Fruit fly (Drosophila melanogaster) whole organism, wandering third instar larva: ENCODE results near the gene ACXE.
A peak's percentile ranks its signal among the peaks of the same experiment; 100 is the strongest.

Experiments used
- Abd-B ChIP-seq: fragments of >200 bp; optimal IDR thresholded peaks from 2 replicates; lab custom pipeline; 2017; ENCODE audit warnings: missing biosample characterization, missing genetic modification characterization
- CG32264 ChIP-seq: fragments of 200-800 bp; sonication (Bioruptor generic); optimal IDR thresholded peaks from 2 replicates; lab custom pipeline; 2016; ENCODE audit warnings: missing biosample characterization, missing genetic modification characterization
- CG9705 ChIP-seq: fragments of 200-800 bp; sonication (Bioruptor generic); optimal IDR thresholded peaks from 2 replicates; lab custom pipeline; 2018; ENCODE audit warnings: missing biosample characterization, mild to moderate bottlenecking, missing genetic modification characterization
- CrebA ChIP-seq: fragments of 200-800 bp; sonication (Bioruptor generic); optimal IDR thresholded peaks from 2 replicates; lab custom pipeline; 2016; ENCODE audit warnings: missing biosample characterization, mild to moderate bottlenecking, missing genetic modification characterization, borderline replicate concordance
- Dfd ChIP-seq: fragments of >200 bp; optimal IDR thresholded peaks from 2 replicates; lab custom pipeline; 2017; ENCODE audit warnings: missing biosample characterization, missing genetic modification characterization
- Dif ChIP-seq: fragments of 200-275, 200-300 bp; sonication (Bioruptor generic); optimal IDR thresholded peaks from 2 replicates; lab custom pipeline; 2018; ENCODE audit warnings: missing biosample characterization, missing genetic modification characterization; ENCODE audit not compliant: partially characterized antibody
- GATAd ChIP-seq: sonication (Bioruptor generic); optimal IDR thresholded peaks from 2 replicates; lab custom pipeline; 2016; ENCODE audit warnings: missing biosample characterization, missing genetic modification characterization
- HLH106 ChIP-seq: fragments of 200-800 bp; optimal IDR thresholded peaks from 3 replicates; lab custom pipeline; 2019; ENCODE audit warnings: missing biosample characterization, mild to moderate bottlenecking, missing genetic modification characterization, moderate library complexity
- Hnf4 ChIP-seq: fragments of 200-800 bp; sonication (Bioruptor generic); optimal IDR thresholded peaks from 2 replicates; lab custom pipeline; 2016; ENCODE audit warnings: missing biosample characterization, mild to moderate bottlenecking, missing genetic modification characterization
- Hr78 ChIP-seq: fragments of >200 bp; optimal IDR thresholded peaks from 2 replicates; lab custom pipeline; 2017; ENCODE audit warnings: missing biosample characterization, missing genetic modification characterization
- Jra ChIP-seq: sonication (Bioruptor generic); optimal IDR thresholded peaks from 2 replicates; lab custom pipeline; 2016; ENCODE audit warnings: missing biosample characterization, missing genetic modification characterization
- Mio ChIP-seq: sonication (Bioruptor generic); optimal IDR thresholded peaks from 2 replicates; lab custom pipeline; 2016; ENCODE audit warnings: missing biosample characterization, missing genetic modification characterization
- Myc ChIP-seq: fragments of >200 bp; optimal IDR thresholded peaks from 2 replicates; lab custom pipeline; 2017
- N ChIP-seq: fragments of >200 bp; optimal IDR thresholded peaks from 2 replicates; lab custom pipeline; 2018; ENCODE audit warnings: missing biosample characterization, missing external identifiers, missing genetic modification characterization
- OdsH ChIP-seq: fragments of 200-800 bp; sonication (Bioruptor generic); optimal IDR thresholded peaks from 2 replicates; lab custom pipeline; 2016; ENCODE audit warnings: missing biosample characterization, mild to moderate bottlenecking, missing genetic modification characterization
- Rel ChIP-seq, 2 experiments: fragments of 200-800 bp; sonication (Bioruptor generic) in 1 of 2; optimal IDR thresholded peaks; 2 replicates in 1 of 2; 3 replicates in 1 of 2; lab custom pipeline; 2016 to 2019; ENCODE audit warnings: mild to moderate bottlenecking in 2 of 2, missing biosample characterization in 2 of 2, missing genetic modification characterization in 2 of 2, moderate library complexity in 1 of 2
- Sp1 ChIP-seq: fragments of 200-800 bp; sonication (Bioruptor generic); optimal IDR thresholded peaks from 3 replicates; lab custom pipeline; 2019; ENCODE audit warnings: missing biosample characterization, mild to moderate bottlenecking, missing genetic modification characterization, moderate library complexity
- br ChIP-seq: fragments of 200-800 bp; sonication (Bioruptor generic); optimal IDR thresholded peaks from 2 replicates; lab custom pipeline; 2016; ENCODE audit warnings: missing biosample characterization, missing genetic modification characterization
- brk ChIP-seq: fragments of 200-800 bp; sonication (Bioruptor generic); optimal IDR thresholded peaks from 2 replicates; lab custom pipeline; 2016; ENCODE audit warnings: missing biosample characterization, mild to moderate bottlenecking, missing genetic modification characterization
- dl ChIP-seq, 2 experiments: fragments of 175-275, 200-275 bp in 1 of 2; fragments of 200-275 bp in 1 of 2; sonication (Bioruptor generic); optimal IDR thresholded peaks; lab custom pipeline; 2018; ENCODE audit warnings: mild to moderate bottlenecking in 2 of 2, missing biosample characterization in 2 of 2, missing genetic modification characterization in 2 of 2, moderate library complexity in 2 of 2; ENCODE audit not compliant: partially characterized antibody in 2 of 2, insufficient read depth in 1 of 2
- dmrt93B ChIP-seq: fragments of 200-800 bp; sonication (Bioruptor generic); optimal IDR thresholded peaks from 2 replicates; lab custom pipeline; 2018; ENCODE audit warnings: missing biosample characterization, mild to moderate bottlenecking, missing genetic modification characterization
- ey ChIP-seq: fragments of 200-800 bp; sonication (Bioruptor generic); optimal IDR thresholded peaks from 2 replicates; lab custom pipeline; 2016; ENCODE audit warnings: missing biosample characterization, missing genetic modification characterization
- foxo ChIP-seq, 2 experiments: fragments of 200-800 bp; sonication (Bioruptor generic); optimal IDR thresholded peaks; 2 replicates in 1 of 2; 3 replicates in 1 of 2; lab custom pipeline; 2016 to 2017; ENCODE audit warnings: missing biosample characterization in 2 of 2, missing genetic modification characterization in 2 of 2
- fru ChIP-seq: fragments of 200-800 bp; sonication (Bioruptor generic); optimal IDR thresholded peaks from 3 replicates; lab custom pipeline; 2016; ENCODE audit warnings: missing biosample characterization, mild to moderate bottlenecking, missing genetic modification characterization
- h ChIP-seq: fragments of 200-800 bp; sonication (Bioruptor generic); optimal IDR thresholded peaks from 3 replicates; lab custom pipeline; 2016; ENCODE audit warnings: missing biosample characterization, mild to moderate bottlenecking, missing genetic modification characterization
- jim ChIP-seq: fragments of 175-275, 200-325 bp; sonication (Bioruptor generic); optimal IDR thresholded peaks from 2 replicates; lab custom pipeline; 2016; ENCODE audit warnings: missing biosample characterization, mild to moderate bottlenecking, missing genetic modification characterization
- lola ChIP-seq: fragments of >200 bp; optimal IDR thresholded peaks from 2 replicates; lab custom pipeline; 2017; ENCODE audit warnings: missing biosample characterization, missing genetic modification characterization
- pan ChIP-seq: fragments of >200 bp; optimal IDR thresholded peaks from 2 replicates; lab custom pipeline; 2017
- rgr ChIP-seq: fragments of 200-800 bp; sonication (Bioruptor generic); optimal IDR thresholded peaks from 3 replicates; lab custom pipeline; 2016; ENCODE audit warnings: missing biosample characterization, mild to moderate bottlenecking, missing genetic modification characterization
- sv ChIP-seq: fragments of 200-800 bp; sonication (Bioruptor generic); optimal IDR thresholded peaks from 3 replicates; lab custom pipeline; 2016; ENCODE audit warnings: missing biosample characterization, missing genetic modification characterization
- tai ChIP-seq: sonication (Bioruptor generic); optimal IDR thresholded peaks from 2 replicates; lab custom pipeline; 2016; ENCODE audit warnings: missing biosample characterization, missing genetic modification characterization
- usp ChIP-seq: fragments of >200 bp; optimal IDR thresholded peaks from 2 replicates; lab custom pipeline; 2017; ENCODE audit warnings: missing biosample characterization, missing genetic modification characterization
- woc ChIP-seq: sonication (Bioruptor generic); optimal IDR thresholded peaks from 2 replicates; lab custom pipeline; 2016; ENCODE audit warnings: missing biosample characterization, mild to moderate bottlenecking, missing genetic modification characterization

The ACXE gene

DNA sequence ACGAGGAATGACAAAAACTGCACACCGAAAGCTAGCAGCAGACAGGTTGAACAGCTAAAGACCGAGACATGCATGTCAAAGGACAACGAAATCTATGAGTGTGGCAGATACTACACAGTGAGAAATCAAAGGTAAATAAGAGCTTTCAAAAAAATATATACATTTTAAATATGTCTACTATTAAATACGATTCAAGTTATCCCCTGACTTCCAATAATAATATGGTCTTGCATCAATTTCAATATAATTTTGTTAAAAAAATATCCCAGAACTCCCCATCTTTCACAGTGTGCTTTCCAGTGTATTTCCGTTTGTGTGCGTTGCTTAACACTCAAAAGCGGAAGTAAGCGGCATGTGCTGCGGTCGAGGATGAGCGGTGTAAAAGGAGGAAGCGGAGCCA, 7.6 kb downstream of the ACXE start:
- no peak for TF ChIP-seq woc
- no peak for TF ChIP-seq GATAd (GFP tag; lab: Kevin White, UChicago)
- TF ChIP-seq Myc (lab: Kevin White, UChicago): no peak
- no peak for TF ChIP-seq h
- TF ChIP-seq Rel (GFP tag; optimal IDR thresholded peaks at IDR 0.05; lab: Kevin White, UChicago): no peak
- no peak for TF ChIP-seq Rel (tag; optimal IDR thresholded peaks at IDR 0.05; lab: Kevin White, UChicago)
- TF ChIP-seq HLH106 (tag; lab: Kevin White, UChicago): peak; percentile 1
- no peak for TF ChIP-seq N (GFP tag; lab: Kevin White, UChicago)
- TF ChIP-seq, all 38 proteins: peak for 1

- TF ChIP-seq CG9705 (GFP tag; lab: Kevin White, UChicago): no peak
- no peak for TF ChIP-seq OdsH
- no peak for TF ChIP-seq jim (GFP tag; lab: Kevin White, UChicago)
- TF ChIP-seq pan: no peak
- no peak for TF ChIP-seq Hnf4
- TF ChIP-seq dl (GFP tag; optimal IDR thresholded peaks at IDR 0.05; lab: Kevin White, UChicago; ENCODE audit: insufficient read depth in 1 of 2, partially characterized antibody in 2 of 2): no peak
- no peak for TF ChIP-seq usp (GFP tag; lab: Kevin White, UChicago)
- no peak for TF ChIP-seq Myc (lab: Kevin White, UChicago)
- TF ChIP-seq rgr: no peak
- no peak for TF ChIP-seq h
Observed at dm6 chr2L:12950682-12951081, 25.3 kb downstream of the ACXE start.

DNA sequence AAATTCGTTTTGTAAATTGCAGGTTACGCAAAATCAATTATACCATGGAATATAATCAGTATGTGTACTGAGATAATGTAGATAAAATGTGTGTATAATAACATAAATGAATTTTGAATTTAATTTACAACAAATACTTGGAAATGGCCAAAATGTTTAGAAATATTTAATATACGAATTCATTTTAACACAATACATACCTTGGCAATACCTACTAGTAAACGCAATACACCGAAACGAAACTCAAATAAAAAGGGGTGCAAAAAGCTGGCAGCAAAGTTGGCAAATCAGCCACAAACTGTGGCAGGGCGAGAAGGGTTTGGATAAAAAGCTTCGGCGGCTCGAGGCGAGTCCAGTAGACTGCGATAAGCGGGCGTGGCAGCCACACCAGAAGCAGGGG, 40.9 kb downstream of the ACXE start, which contains the start of gene CG16800:
TSS of gene CG16800 (plus strand) at position 301 of the 400 bp plus-strand sequence.
- no peak for TF ChIP-seq CG32264 (GFP tag; lab: Kevin White, UChicago)
- no peak for TF ChIP-seq ey
- TF ChIP-seq Hnf4: no peak
- TF ChIP-seq CG9705 (GFP tag; lab: Kevin White, UChicago): no peak
- TF ChIP-seq OdsH: no peak
- no peak for TF ChIP-seq dmrt93B
- TF ChIP-seq Dif (GFP tag; lab: Kevin White, UChicago): no peak
- TF ChIP-seq h: no peak

DNA sequence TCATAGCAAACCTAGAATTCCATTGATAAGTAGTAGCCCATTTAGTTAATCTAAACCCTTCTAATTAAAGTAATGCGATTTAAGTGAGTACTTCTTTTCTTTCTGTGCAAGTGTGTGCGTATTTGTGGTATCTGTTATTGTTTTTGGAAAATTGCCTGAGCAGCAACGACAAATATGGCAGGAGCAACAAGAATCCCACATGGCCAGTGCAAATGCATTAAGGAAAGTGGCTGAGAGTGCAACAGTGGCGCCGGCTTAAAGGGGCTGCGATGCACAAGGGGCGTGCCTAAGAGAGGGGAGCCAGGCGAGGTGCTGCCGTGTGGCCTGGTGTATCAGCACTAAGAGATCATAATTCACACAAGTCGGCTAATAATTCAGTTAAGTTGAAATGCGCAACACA, 44.2 kb downstream of the ACXE start:
- TF ChIP-seq Rel (GFP tag; optimal IDR thresholded peaks at IDR 0.05; lab: Kevin White, UChicago) (no peak), Rel (tag; optimal IDR thresholded peaks at IDR 0.05; lab: Kevin White, UChicago) (no peak), tai (no peak), Dfd (GFP tag; lab: Kevin White, UChicago) (no peak), sv (no peak), dmrt93B (no peak), GATAd (GFP tag; lab: Kevin White, UChicago) (no peak), Jra (no peak), CrebA (GFP tag; lab: Kevin White, UChicago) (no peak), lola (GFP tag; lab: Kevin White, UChicago) (no peak), jim (GFP tag; lab: Kevin White, UChicago) (no peak), Sp1 (GFP tag; lab: Kevin White, UChicago) (no peak), CG9705 (GFP tag; lab: Kevin White, UChicago) (no peak), OdsH (no peak), brk (GFP tag; lab: Kevin White, UChicago) (no peak), HLH106 (tag; lab: Kevin White, UChicago) (no peak)

dm6 chr2L:12974045-12974539, 48.7 kb downstream of the ACXE start, which contains the start of gene Vha68-2:
Gene Vha68-2 (plus strand): TSS chr2L:12974322.
- TF ChIP-seq Hnf4: peak; percentile 45
- TF ChIP-seq CG9705 (GFP tag; lab: Kevin White, UChicago): peak; percentile 40
- peak; percentile 61 for TF ChIP-seq Sp1 (GFP tag; lab: Kevin White, UChicago)
- TF ChIP-seq Abd-B (GFP tag; lab: Kevin White, UChicago): no peak
- peak; percentile 55 for TF ChIP-seq br (GFP tag; lab: Kevin White, UChicago)
- peak; percentile 20 for TF ChIP-seq CrebA (GFP tag; lab: Kevin White, UChicago)
- peak; percentile 70 for TF ChIP-seq woc
- TF ChIP-seq ey: peak; percentile 34
- no peak for TF ChIP-seq Jra
- peak in 1 of 2 experiments; percentile 49 for TF ChIP-seq foxo (GFP tag; optimal IDR thresholded peaks at IDR 0.05; lab: Kevin White, UChicago)
- no peak for TF ChIP-seq dmrt93B
- TF ChIP-seq usp (GFP tag; lab: Kevin White, UChicago): no peak
- no peak for TF ChIP-seq Rel (GFP tag; optimal IDR thresholded peaks at IDR 0.05; lab: Kevin White, UChicago)
- peak; percentile 69 for TF ChIP-seq Rel (tag; optimal IDR thresholded peaks at IDR 0.05; lab: Kevin White, UChicago)
- no peak for TF ChIP-seq Mio (GFP tag; lab: Kevin White, UChicago)
- TF ChIP-seq tai: no peak
- TF ChIP-seq fru (GFP tag; lab: Kevin White, UChicago): peak; percentile 48
- TF ChIP-seq rgr: peak; percentile 84
- peak; percentile 5 for TF ChIP-seq h
- no peak for TF ChIP-seq Hr78
- TF ChIP-seq, all 38 proteins: peak for 12
